Fruit fly (Drosophila melanogaster): ENCODE results near the gene CG14089.

CG14089 gene

DNA sequence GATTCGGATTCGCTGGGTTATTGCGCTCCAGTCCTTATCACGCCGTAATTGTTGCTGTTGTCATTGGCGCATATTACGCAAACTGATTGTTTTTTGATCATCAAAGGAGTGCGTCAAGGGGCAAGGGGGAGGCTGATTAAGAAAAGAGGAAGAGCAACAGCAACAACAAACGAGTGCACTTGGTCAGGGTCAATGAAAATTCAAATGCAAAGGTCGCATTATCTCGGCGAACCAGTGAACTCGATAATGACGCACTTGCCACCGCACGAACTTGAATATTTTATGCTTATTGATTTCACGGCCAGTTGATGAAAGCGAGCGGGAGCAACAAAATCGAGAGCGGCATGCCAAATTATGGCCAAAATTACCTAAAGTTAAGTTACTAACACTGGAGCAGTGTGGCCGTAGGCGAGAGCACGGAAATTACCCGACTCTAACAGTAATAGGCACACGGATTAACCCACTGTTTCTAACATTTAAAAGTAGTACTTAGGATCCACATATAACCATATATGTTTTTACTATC is 20.3 kb downstream of the CG14089 start, which contains the start of gene nes (continued):
- no peak for TF ChIP-seq Dip2 (GFP tag; IDR thresholded peaks at IDR 0.05)
- peak; percentile 47; the same call in 1 of the 2 replicates for TF ChIP-seq CG13287 (GFP tag; IDR thresholded peaks at IDR 0.05; ENCODE audit: partially characterized antibody)
- no peak for TF ChIP-seq CG7372 (GFP tag; IDR thresholded peaks at IDR 0.05)
- TF ChIP-seq CG17829 (tag; optimal IDR thresholded peaks at IDR 0.05) = no peak
- peak; percentile 79 for TF ChIP-seq stwl (tag; optimal IDR thresholded peaks at IDR 0.05)
- peak; percentile 54 for TF ChIP-seq MBD-R2 (GFP tag; IDR thresholded peaks at IDR 0.05)
- no peak for TF ChIP-seq run (tag; optimal IDR thresholded peaks at IDR 0.05)
- TF ChIP-seq CG9817 (tag; optimal IDR thresholded peaks at IDR 0.05) = peak; percentile 13
- no peak for TF ChIP-seq schlank (tag; optimal IDR thresholded peaks at IDR 0.05)
- no peak for TF ChIP-seq peb (GFP tag; IDR thresholded peaks at IDR 0.05)
- TF ChIP-seq usp (GFP tag; optimal IDR thresholded peaks at IDR 0.05) = no peak
- no peak for TF ChIP-seq Dref (GFP tag; IDR thresholded peaks at IDR 0.05)
- TF ChIP-seq ERR (GFP tag; optimal IDR thresholded peaks at IDR 0.05) = no peak
- TF ChIP-seq BEAF-32 (GFP tag; optimal IDR thresholded peaks at IDR 0.05) = peak; percentile 11
- TF ChIP-seq CG2199 (GFP tag; IDR thresholded peaks at IDR 0.05) = no peak
- no peak for TF ChIP-seq Ravus (GFP tag; IDR thresholded peaks at IDR 0.05)
- TF ChIP-seq Hsf (GFP tag; optimal IDR thresholded peaks at IDR 0.05) = no peak
- no peak; the same call in 2 of the 3 replicates for TF ChIP-seq H15 (GFP tag; IDR thresholded peaks at IDR 0.05)
- no peak for TF ChIP-seq Hey (tag; optimal IDR thresholded peaks at IDR 0.05)
- no peak for TF ChIP-seq Trl (optimal IDR thresholded peaks at IDR 0.05)
- no peak for TF ChIP-seq Trl (GFP tag; optimal IDR thresholded peaks at IDR 0.05)
- TF ChIP-seq Sox100B (GFP tag; optimal IDR thresholded peaks at IDR 0.05) = no peak
- TF ChIP-seq yki (optimal IDR thresholded peaks at IDR 0.05) = no peak
- TF ChIP-seq CG16863 (GFP tag; optimal IDR thresholded peaks at IDR 0.05) = no peak
- TF ChIP-seq nerfin-2 (GFP tag; IDR thresholded peaks at IDR 0.05; ENCODE audit: partially characterized antibody) = no peak; the same call in 1 of the 2 replicates
- no peak for TF ChIP-seq CG9437 (GFP tag; optimal IDR thresholded peaks at IDR 0.05)
- TF ChIP-seq CG15601 (tag; optimal IDR thresholded peaks at IDR 0.05) = no peak
- no peak for TF ChIP-seq sr (GFP tag; IDR thresholded peaks at IDR 0.05)
- no peak for TF ChIP-seq CG7786 (GFP tag; optimal IDR thresholded peaks at IDR 0.05)
- TF ChIP-seq CG7839 (tag; optimal IDR thresholded peaks at IDR 0.05) = no peak
- no peak for TF ChIP-seq chm (GFP tag; IDR thresholded peaks at IDR 0.05)
- TF ChIP-seq cato (GFP tag; optimal IDR thresholded peaks at IDR 0.05; ENCODE audit: borderline replicate concordance) = no peak
- no peak for TF ChIP-seq CG10654 (GFP tag; optimal IDR thresholded peaks at IDR 0.05)
- TF ChIP-seq CG17186 (GFP tag; optimal IDR thresholded peaks at IDR 0.05) = no peak
- TF ChIP-seq Opbp (GFP tag; IDR thresholded peaks at IDR 0.05; ENCODE audit: partially characterized antibody) = 0 out of 3 replicates have a peak, but pooled peaks have one; percentile 31
- TF ChIP-seq ranshi (GFP tag; IDR thresholded peaks at IDR 0.05) = no peak; the same call in 1 of the 2 replicates
- no peak for TF ChIP-seq wek (GFP tag; optimal IDR thresholded peaks at IDR 0.05)
- no peak for TF ChIP-seq Oaz (GFP tag; IDR thresholded peaks at IDR 0.05)
- TF ChIP-seq CG9215 (GFP tag; IDR thresholded peaks at IDR 0.05) = no peak; the same call in 1 of the 2 replicates
- TF ChIP-seq CG8924 (tag; optimal IDR thresholded peaks at IDR 0.05) = peak; percentile 23
- TF ChIP-seq phol (tag; optimal IDR thresholded peaks at IDR 0.05) = no peak
- no peak for TF ChIP-seq dmrt11E (tag; optimal IDR thresholded peaks at IDR 0.05)
- no peak for TF ChIP-seq hbn (GFP tag; IDR thresholded peaks at IDR 0.05; ENCODE audit: partially characterized antibody)
- no peak for TF ChIP-seq NfI (GFP tag; optimal IDR thresholded peaks at IDR 0.05)
- TF ChIP-seq CG12219 (GFP tag; optimal IDR thresholded peaks at IDR 0.05) = no peak
- no peak for TF ChIP-seq Atf-2 (GFP tag; optimal IDR thresholded peaks at IDR 0.05)
- TF ChIP-seq CG10565 (GFP tag; optimal IDR thresholded peaks at IDR 0.05) = no peak
- TF ChIP-seq Lhr (GFP tag; optimal IDR thresholded peaks at IDR 0.05) = no peak
- TF ChIP-seq CG17385 (GFP tag; optimal IDR thresholded peaks at IDR 0.05) = peak; percentile 87
- no peak for TF ChIP-seq ase (GFP tag; IDR thresholded peaks at IDR 0.05)
- no peak for TF ChIP-seq grn (GFP tag; optimal IDR thresholded peaks at IDR 0.05)
